Worm (Caenorhabditis elegans) whole organism, late embryonic: ENCODE measurements around the gene R11D1.12.

Source experiments
- ama-1 ChIP-seq: fragments of 150-350 bp; optimal IDR thresholded peaks from 2 replicates; lab custom pipeline; 2014
- elt-2 ChIP-seq: sonication (generic microtip); optimal IDR thresholded peaks from 2 replicates; lab custom pipeline; 2016; ENCODE audit warnings: missing genetic modification reagents, missing genetic modification characterization, missing compliant biosample characterization
- pat-9 ChIP-seq: fragments of 200-800 bp; sonication (Bioruptor generic); optimal IDR thresholded peaks from 2 replicates; lab custom pipeline; 2018; ENCODE audit warnings: mild to moderate bottlenecking, missing genetic modification characterization, moderate library complexity, missing compliant biosample characterization
- tbx-2 ChIP-seq: sonication (generic microtip); optimal IDR thresholded peaks from 2 replicates; lab custom pipeline; 2016; ENCODE audit warnings: missing genetic modification characterization, missing compliant biosample characterization
- unc-3 ChIP-seq, 2 experiments: fragments of 200-800 bp in 1 of 2; sonication (Bioruptor generic) in 1 of 2; sonication (generic microtip) in 1 of 2; conservative IDR thresholded peaks in 1 of 2; optimal IDR thresholded peaks in 1 of 2; 2 replicates each; pipeline versions ENCODE4 v1.3.6 to Lab custom; 2016 to 2022; ENCODE audit warnings: missing compliant biosample characterization in 2 of 2, missing genetic modification characterization in 2 of 2, missing genetic modification reagents in 1 of 2
- ztf-16 ChIP-seq: sonication (generic microtip); optimal IDR thresholded peaks from 2 replicates; lab custom pipeline; 2017; ENCODE audit warnings: missing genetic modification characterization, missing compliant biosample characterization

ce11 chrV:12763291-12763995 is 37.6 kb upstream of the R11D1.12 start, which contains the start of the genes abcf-1 and scc-3:
- TF ChIP-seq elt-2 (tag; lab: Kevin White, UChicago) (no peak), pat-9 (no peak), ztf-16 (tag; lab: Kevin White, UChicago) (no peak), unc-3 (GFP tag; conservative IDR thresholded peaks at IDR 0.05; lab: Robert Waterston, UW) (no peak), unc-3 (tag; optimal IDR thresholded peaks at IDR 0.05; lab: Kevin White, UChicago) (no peak), ama-1 (no peak), tbx-2 (tag; lab: Kevin White, UChicago) (no peak)
